Fruit fly (Drosophila melanogaster) whole organism, embryonic: ENCODE measurements around the gene spn-B.

Experiments used
- BtbVII ChIP-seq: fragments of 200-800 bp; sonication (Bioruptor generic); optimal IDR thresholded peaks from 3 replicates; lab custom pipeline; 2017; ENCODE audit warnings: missing biosample characterization, mild to moderate bottlenecking, missing genetic modification characterization
- CG10147 ChIP-seq: fragments of 200-800 bp; sonication (Bioruptor generic); optimal IDR thresholded peaks from 2 replicates; lab custom pipeline; 2019; ENCODE audit warnings: missing biosample characterization, mild to moderate bottlenecking, missing genetic modification characterization, moderate library complexity
- CG10274 ChIP-seq: fragments of 200-800 bp; sonication (Bioruptor generic); optimal IDR thresholded peaks from 3 replicates; lab custom pipeline; 2017; ENCODE audit warnings: missing biosample characterization, mild to moderate bottlenecking, missing genetic modification characterization
- CG10979 ChIP-seq: fragments of 200-800 bp; sonication (Bioruptor generic); optimal IDR thresholded peaks from 2 replicates; lab custom pipeline; 2018; ENCODE audit warnings: missing biosample characterization, mild to moderate bottlenecking, missing genetic modification characterization, moderate library complexity
- CG11398 ChIP-seq: fragments of 200-800 bp; sonication (Bioruptor generic); optimal IDR thresholded peaks from 2 replicates; lab custom pipeline; 2016; ENCODE audit warnings: missing biosample characterization, missing genetic modification characterization
- CG12942 ChIP-seq: fragments of 200-800 bp; sonication (Bioruptor generic); optimal IDR thresholded peaks from 3 replicates; lab custom pipeline; 2016; ENCODE audit warnings: missing biosample characterization, missing genetic modification characterization
- CG13287 ChIP-seq: fragments of 200-800 bp; sonication (Bioruptor generic); IDR thresholded peaks from 2 replicates; pipeline ENCODE4 v1.3.6; 2022; ENCODE audit warnings: missing biosample characterization, missing genetic modification characterization; ENCODE audit not compliant: partially characterized antibody
- CG14860 ChIP-seq: fragments of 200-800 bp; sonication (Bioruptor generic); IDR thresholded peaks from 3 replicates; pipeline ENCODE4 v1.3.6; 2022; ENCODE audit warnings: missing biosample characterization, missing genetic modification characterization; ENCODE audit not compliant: partially characterized antibody
- CG17385 ChIP-seq: fragments of 200-800 bp; sonication (Bioruptor generic); optimal IDR thresholded peaks from 3 replicates; lab custom pipeline; 2018; ENCODE audit warnings: missing biosample characterization, mild to moderate bottlenecking, missing genetic modification characterization
- CG1832 ChIP-seq: fragments of 200-800 bp; sonication (Bioruptor generic); optimal IDR thresholded peaks from 2 replicates; lab custom pipeline; 2017; ENCODE audit warnings: missing biosample characterization, mild to moderate bottlenecking, missing genetic modification characterization, inconsistent platforms
- CG2129 ChIP-seq: fragments of 200-800 bp; sonication (Bioruptor generic); IDR thresholded peaks from 2 replicates; pipeline ENCODE4 v1.3.6; 2022; ENCODE audit warnings: missing biosample characterization, missing genetic modification characterization; ENCODE audit not compliant: partially characterized antibody
- CG32772 ChIP-seq: fragments of 200-800 bp; sonication (Bioruptor generic); IDR thresholded peaks from 2 replicates; pipeline ENCODE4 v1.3.6; 2022; ENCODE audit warnings: missing biosample characterization, missing genetic modification characterization
- CG3281 ChIP-seq: fragments of 200-800 bp; sonication (Bioruptor generic); optimal IDR thresholded peaks from 3 replicates; lab custom pipeline; 2017; ENCODE audit warnings: missing biosample characterization, mild to moderate bottlenecking, missing genetic modification characterization
- CG3407 ChIP-seq: fragments of 200-800 bp; sonication (Bioruptor generic); optimal IDR thresholded peaks from 2 replicates; lab custom pipeline; 2018; ENCODE audit warnings: missing biosample characterization, mild to moderate bottlenecking, missing genetic modification characterization
- CG4707 ChIP-seq: fragments of 200-800 bp; sonication (Bioruptor generic); optimal IDR thresholded peaks from 2 replicates; lab custom pipeline; 2018; ENCODE audit warnings: missing biosample characterization, mild to moderate bottlenecking, missing genetic modification characterization, moderate library complexity
- CG7271 ChIP-seq: fragments of 200-800 bp; sonication (Bioruptor generic); optimal IDR thresholded peaks from 2 replicates; lab custom pipeline; 2018; ENCODE audit warnings: missing biosample characterization, mild to moderate bottlenecking, missing genetic modification characterization, moderate library complexity
- CG7372 ChIP-seq: fragments of 200-800 bp; sonication (Bioruptor generic); IDR thresholded peaks from 2 replicates; pipeline ENCODE4 v1.3.6; 2022; ENCODE audit warnings: missing biosample characterization, missing genetic modification characterization
- CG7928 ChIP-seq: fragments of 200-800 bp; sonication (Bioruptor generic); optimal IDR thresholded peaks from 2 replicates; lab custom pipeline; 2017; ENCODE audit warnings: missing biosample characterization, mild to moderate bottlenecking, missing genetic modification characterization
- CG9932 ChIP-seq: fragments of 200-800 bp; sonication (Bioruptor generic); IDR thresholded peaks from 2 replicates; pipeline ENCODE4 v1.3.6; 2022; ENCODE audit warnings: missing biosample characterization, missing genetic modification characterization
- Camta ChIP-seq: fragments of 200-800 bp; sonication (Bioruptor generic); optimal IDR thresholded peaks from 2 replicates; lab custom pipeline; 2016; ENCODE audit warnings: missing biosample characterization, missing genetic modification characterization
- E2f1 ChIP-seq: fragments of 200-800 bp; sonication (Bioruptor generic); IDR thresholded peaks from 2 replicates; pipeline ENCODE4 v1.3.6; 2022; ENCODE audit warnings: missing biosample characterization, missing genetic modification characterization
- Ets97D ChIP-seq: fragments of 200-800 bp; sonication (Bioruptor generic); optimal IDR thresholded peaks from 3 replicates; lab custom pipeline; 2016; ENCODE audit warnings: missing biosample characterization, missing genetic modification characterization
- HHEX ChIP-seq: fragments of 200-800 bp; sonication (Bioruptor generic); optimal IDR thresholded peaks from 3 replicates; lab custom pipeline; 2017; ENCODE audit warnings: missing biosample characterization, mild to moderate bottlenecking, missing genetic modification characterization, missing genetic modification reagents
- Hr78 ChIP-seq, 2 experiments: fragments of 200-800 bp in 1 of 2; fragments of >200 bp in 1 of 2; sonication (Bioruptor generic) in 1 of 2; optimal IDR thresholded peaks; 2 replicates each; lab custom pipeline; 2017 to 2019; ENCODE audit warnings: missing biosample characterization in 2 of 2, missing genetic modification characterization in 2 of 2, mild to moderate bottlenecking in 1 of 2, moderate library complexity in 1 of 2
- MTF-1 ChIP-seq: fragments of 200-800 bp; sonication (Bioruptor generic); optimal IDR thresholded peaks from 2 replicates; lab custom pipeline; 2018; ENCODE audit warnings: missing biosample characterization, mild to moderate bottlenecking, missing genetic modification characterization, borderline replicate concordance
- Oaz ChIP-seq: fragments of 200-800 bp; sonication (Bioruptor generic); IDR thresholded peaks from 2 replicates; pipeline ENCODE4 v1.3.6; 2022; ENCODE audit warnings: missing biosample characterization, missing genetic modification characterization
- Scr ChIP-seq: fragments of 200-800 bp; sonication (Bioruptor generic); IDR thresholded peaks from 2 replicates; pipeline ENCODE4 v1.3.6; 2022; ENCODE audit warnings: missing biosample characterization, missing genetic modification characterization; ENCODE audit not compliant: partially characterized antibody
- Tbp ChIP-seq: fragments of >200 bp; optimal IDR thresholded peaks from 2 replicates; lab custom pipeline; 2018; ENCODE audit warnings: missing biosample characterization, missing genetic modification characterization
- amos ChIP-seq: fragments of 200-800 bp; sonication (Bioruptor generic); IDR thresholded peaks from 2 replicates; pipeline ENCODE4 v1.3.6; 2022; ENCODE audit warnings: missing biosample characterization, missing genetic modification characterization; ENCODE audit not compliant: partially characterized antibody
- bbx ChIP-seq: fragments of 200-800 bp; sonication (Bioruptor generic); IDR thresholded peaks from 2 replicates; pipeline ENCODE4 v1.3.6; 2022; ENCODE audit warnings: missing biosample characterization, missing genetic modification characterization; ENCODE audit not compliant: partially characterized antibody
- corto ChIP-seq: fragments of 200-800 bp; sonication (Bioruptor generic); optimal IDR thresholded peaks from 2 replicates; lab custom pipeline; 2016; ENCODE audit warnings: missing biosample characterization, mild to moderate bottlenecking, missing genetic modification characterization, moderate library complexity
- dm ChIP-seq: fragments of 200-800 bp; sonication (Bioruptor generic); optimal IDR thresholded peaks from 3 replicates; lab custom pipeline; 2016; ENCODE audit warnings: missing biosample characterization, missing genetic modification characterization
- esg ChIP-seq: fragments of 200-800 bp; sonication (Bioruptor generic); conservative IDR thresholded peaks from 2 replicates; pipeline ENCODE4 v1.3.6; 2022; ENCODE audit warnings: missing biosample characterization, missing genetic modification characterization
- grn ChIP-seq: fragments of 200-800 bp; sonication (Bioruptor generic); optimal IDR thresholded peaks from 3 replicates; lab custom pipeline; 2017; ENCODE audit warnings: missing biosample characterization, missing genetic modification characterization
- lilli ChIP-seq: fragments of 200-800 bp; sonication (Bioruptor generic); optimal IDR thresholded peaks from 3 replicates; lab custom pipeline; 2016; ENCODE audit warnings: missing biosample characterization, missing genetic modification characterization
- lmd ChIP-seq: fragments of 200-800 bp; sonication (Bioruptor generic); IDR thresholded peaks from 2 replicates; pipeline ENCODE4 v1.3.6; 2022; ENCODE audit warnings: missing biosample characterization, missing genetic modification characterization
- lola ChIP-seq, 3 experiments: fragments of >200 bp in 2 of 3; fragments of 200-800 bp in 1 of 3; sonication (Bioruptor generic) in 1 of 3; optimal IDR thresholded peaks; 2 replicates each; lab custom pipeline; 2017 to 2019; ENCODE audit warnings: missing biosample characterization in 3 of 3, missing genetic modification characterization in 3 of 3, mild to moderate bottlenecking in 1 of 3, moderate library complexity in 1 of 3
- luna ChIP-seq: fragments of 200-800 bp; sonication (Bioruptor generic); optimal IDR thresholded peaks from 2 replicates; lab custom pipeline; 2016; ENCODE audit warnings: missing biosample characterization, missing genetic modification characterization
- mam ChIP-seq: fragments of 200-800 bp; sonication (Bioruptor generic); optimal IDR thresholded peaks from 3 replicates; lab custom pipeline; 2016; ENCODE audit warnings: missing biosample characterization, missing genetic modification characterization
- onecut ChIP-seq: fragments of 200-800 bp; sonication (Bioruptor generic); IDR thresholded peaks from 2 replicates; pipeline ENCODE4 v1.3.6; 2022; ENCODE audit warnings: missing biosample characterization, missing genetic modification characterization
- pros ChIP-seq: fragments of 200-800 bp; sonication (Bioruptor generic); optimal IDR thresholded peaks from 3 replicates; lab custom pipeline; 2019; ENCODE audit warnings: missing biosample characterization, mild to moderate bottlenecking, missing genetic modification characterization, moderate library complexity
- pzg ChIP-seq: fragments of 200-800 bp; sonication (Bioruptor generic); optimal IDR thresholded peaks from 3 replicates; lab custom pipeline; 2018; ENCODE audit warnings: missing biosample characterization, mild to moderate bottlenecking, missing genetic modification characterization, moderate library complexity
- run ChIP-seq: fragments of 200-800 bp; sonication (Bioruptor generic); optimal IDR thresholded peaks from 3 replicates; lab custom pipeline; 2018; ENCODE audit warnings: missing biosample characterization, mild to moderate bottlenecking, missing genetic modification characterization
- sc ChIP-seq, 3 experiments: fragments of >200 bp in 2 of 3; fragments of 200-800 bp in 1 of 3; sonication (Bioruptor generic) in 1 of 3; optimal IDR thresholded peaks; 2 replicates in 2 of 3; 3 replicates in 1 of 3; lab custom pipeline; 2017; ENCODE audit warnings: mild to moderate bottlenecking in 1 of 3, missing biosample characterization in 1 of 3, missing genetic modification characterization in 1 of 3, missing genetic modification reagents in 1 of 3
- schlank ChIP-seq: fragments of 200-800 bp; sonication (Bioruptor generic); optimal IDR thresholded peaks from 2 replicates; lab custom pipeline; 2018; ENCODE audit warnings: missing biosample characterization, mild to moderate bottlenecking, missing genetic modification characterization
- stwl ChIP-seq: fragments of 200-800 bp; sonication (Bioruptor generic); optimal IDR thresholded peaks from 3 replicates; lab custom pipeline; 2018; ENCODE audit warnings: missing biosample characterization, mild to moderate bottlenecking, missing genetic modification characterization, moderate library complexity
- tin ChIP-seq: fragments of 200-800 bp; sonication (Bioruptor generic); optimal IDR thresholded peaks from 3 replicates; lab custom pipeline; 2016; ENCODE audit warnings: missing biosample characterization, missing genetic modification characterization
- ttk ChIP-seq: fragments of 200-800 bp; sonication (Bioruptor generic); IDR thresholded peaks from 2 replicates; pipeline ENCODE4 v2.1.2; 2022; ENCODE audit warnings: missing biosample characterization, missing genetic modification characterization
- tup ChIP-seq: fragments of 200-800 bp; sonication (Bioruptor generic); optimal IDR thresholded peaks from 2 replicates; lab custom pipeline; 2016; ENCODE audit warnings: missing biosample characterization, mild to moderate bottlenecking, missing genetic modification characterization, moderate library complexity

spn-B gene

DNA sequence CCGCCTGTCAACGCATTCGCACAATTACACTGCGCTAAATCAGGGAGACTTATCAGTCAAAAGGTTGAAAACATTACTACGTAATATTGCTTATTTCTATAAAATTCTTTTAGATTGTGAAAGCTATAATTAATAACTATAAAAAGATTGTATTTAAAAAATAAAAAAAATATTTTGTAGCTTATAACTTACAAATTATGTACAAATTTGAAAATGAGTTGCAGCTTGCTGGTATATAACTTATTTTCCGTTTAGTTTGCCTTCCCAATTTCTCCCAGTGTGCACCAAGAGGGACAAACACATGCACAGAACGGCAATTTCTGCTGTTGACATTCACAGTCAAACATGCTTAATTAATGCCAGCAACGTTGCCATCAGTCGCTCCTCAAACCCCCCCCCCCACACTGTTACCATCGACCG lies 25.9 kb downstream of the spn-B start (continued):
- TF ChIP-seq CG7372 (peak; percentile 44), Tbp (GFP tag; lab: Kevin White, UChicago) (no peak), Ets97D (no peak), onecut (GFP tag; lab: Robert Waterston, UW) (no peak), CG32772 (GFP tag; lab: Robert Waterston, UW) (peak; percentile 60; the same call in 1 of the 2 replicates), CG9932 (GFP tag; lab: Robert Waterston, UW) (0 out of 2 replicates have a peak, but pooled peaks have one; percentile 21), CG4707 (GFP tag; lab: Kevin White, UChicago) (no peak), CG7271 (tag; lab: Kevin White, UChicago) (no peak), corto (GFP tag; lab: Kevin White, UChicago) (peak; percentile 25), lmd (GFP tag; lab: Robert Waterston, UW) (peak; percentile 70), CG13287 (GFP tag; lab: Robert Waterston, UW) (no peak), MTF-1 (peak; percentile 20), CG14860 (GFP tag; lab: Robert Waterston, UW) (no peak), tup (GFP tag; lab: Kevin White, UChicago) (no peak), mam (GFP tag; lab: Kevin White, UChicago) (no peak), schlank (tag; lab: Kevin White, UChicago) (no peak), run (tag; lab: Kevin White, UChicago) (peak; percentile 43), CG17385 (GFP tag; lab: Kevin White, UChicago) (peak; percentile 55), Hr78 (GFP tag; optimal IDR thresholded peaks at IDR 0.05; lab: Kevin White, UChicago) (peak in 1 of 2 experiments; percentile 27), CG3407 (GFP tag; lab: Kevin White, UChicago) (peak; percentile 33), lola (GFP tag; optimal IDR thresholded peaks at IDR 0.05; lab: Kevin White, UChicago) (peak in 1 of 3 experiments; percentile 48), BtbVII (peak; percentile 86), pros (no peak), CG12942 (GFP tag; lab: Kevin White, UChicago) (peak; percentile 30), amos (GFP tag; lab: Robert Waterston, UW) (no peak), CG2129 (GFP tag; lab: Robert Waterston, UW) (no peak), Camta (GFP tag; lab: Kevin White, UChicago) (no peak), grn (GFP tag; lab: Kevin White, UChicago) (no peak), Scr (GFP tag; lab: Robert Waterston, UW) (no peak), tin (GFP tag; lab: Kevin White, UChicago) (peak; percentile 49), luna (GFP tag; lab: Kevin White, UChicago) (no peak), dm (no peak), esg (GFP tag; lab: Robert Waterston, UW) (peak; percentile 59), pzg (GFP tag; lab: Kevin White, UChicago) (no peak), bbx (no peak), CG10979 (tag; lab: Kevin White, UChicago) (peak; percentile 82), CG11398 (GFP tag; lab: Kevin White, UChicago) (no peak), CG10274 (GFP tag; lab: Kevin White, UChicago) (no peak), CG3281 (GFP tag; lab: Kevin White, UChicago) (peak; percentile 86), lilli (GFP tag; lab: Kevin White, UChicago) (peak; percentile 18), CG10147 (peak; percentile 86), HHEX (peak; percentile 72), Oaz (GFP tag; lab: Robert Waterston, UW) (no peak), ttk (GFP tag; lab: Robert Waterston, UW) (peak; percentile 52), CG7928 (GFP tag; lab: Kevin White, UChicago) (no peak), CG1832 (no peak), sc (optimal IDR thresholded peaks at IDR 0.05; lab: Kevin White, UChicago) (no peak), sc (GFP tag; optimal IDR thresholded peaks at IDR 0.05; lab: Kevin White, UChicago) (peak; percentile 38), stwl (tag; lab: Kevin White, UChicago) (no peak), E2f1 (GFP tag; lab: Robert Waterston, UW) (peak; percentile 60; the same call in 1 of the 2 replicates)
